Worm (Caenorhabditis elegans): ENCODE measurements around the gene ram-2.

DNA sequence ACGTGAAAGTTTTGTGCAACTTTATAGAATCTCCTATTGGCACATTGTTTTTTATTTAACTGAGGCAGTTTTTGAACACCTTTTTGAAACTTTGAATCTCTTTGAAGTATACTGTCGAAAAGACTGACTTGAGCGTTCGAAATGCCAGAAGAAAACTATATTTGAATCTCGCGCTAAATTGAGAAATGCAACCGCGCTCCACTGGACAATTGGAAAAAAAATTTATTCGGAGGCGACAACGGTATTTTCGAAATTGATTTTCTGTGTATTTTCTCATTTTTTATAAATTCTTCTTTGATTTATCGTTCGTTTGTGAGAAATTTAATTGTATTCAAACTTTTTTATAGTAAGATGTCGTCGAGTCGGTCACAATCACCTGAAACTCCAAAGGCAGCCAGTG, 5.3 kb upstream of the ram-2 start, which contains the start of gene let-858:
- TF ChIP-seq unc-120 (tag; optimal IDR thresholded peaks at IDR 0.05; ENCODE audit: poor library complexity, severe bottlenecking), result no peak
- no peak for TF ChIP-seq elt-1 (tag; optimal IDR thresholded peaks at IDR 0.05; ENCODE audit: borderline replicate concordance, insufficient read depth)
- no peak for TF ChIP-seq lin-13 (tag; optimal IDR thresholded peaks at IDR 0.05)

Measured in whole organism, mixed stage, embryonic.